Fruit fly (Drosophila melanogaster) whole organism, prepupa: ENCODE results near the gene CG42818.

Source experiments
- CG10631 ChIP-seq: fragments of 200-800 bp; sonication (Bioruptor generic); optimal IDR thresholded peaks from 2 replicates; lab custom pipeline; 2016; ENCODE audit warnings: missing biosample characterization, missing genetic modification characterization
- CG10669 ChIP-seq: fragments of 200-800 bp; sonication (Bioruptor generic); optimal IDR thresholded peaks from 3 replicates; lab custom pipeline; 2018; ENCODE audit warnings: missing biosample characterization, mild to moderate bottlenecking, missing genetic modification characterization, moderate library complexity
- CG11294 ChIP-seq: fragments of 200-800 bp; sonication (Bioruptor generic); IDR thresholded peaks from 2 replicates; pipeline ENCODE4 v1.3.6; 2022; ENCODE audit warnings: missing biosample characterization, missing genetic modification characterization
- CG11902 ChIP-seq: fragments of 200-800 bp; sonication (Bioruptor generic); optimal IDR thresholded peaks from 3 replicates; lab custom pipeline; 2016; ENCODE audit warnings: missing biosample characterization, missing genetic modification characterization
- CG15336 ChIP-seq: fragments of 200-800 bp; sonication (Bioruptor generic); IDR thresholded peaks from 2 replicates; pipeline ENCODE4 v1.3.6; 2022; ENCODE audit warnings: missing biosample characterization, missing genetic modification characterization
- CG1621 ChIP-seq: fragments of 200-800 bp; sonication (Bioruptor generic); optimal IDR thresholded peaks from 3 replicates; lab custom pipeline; 2018; ENCODE audit warnings: missing biosample characterization, mild to moderate bottlenecking, missing genetic modification characterization
- CG16779 ChIP-seq: fragments of 200-800 bp; sonication (Bioruptor generic); optimal IDR thresholded peaks from 3 replicates; lab custom pipeline; 2017; ENCODE audit warnings: missing biosample characterization, mild to moderate bottlenecking, missing genetic modification characterization
- CG3032 ChIP-seq: fragments of 200-800 bp; optimal IDR thresholded peaks from 2 replicates; lab custom pipeline; 2019; ENCODE audit warnings: missing biosample characterization, mild to moderate bottlenecking, missing genetic modification characterization, moderate library complexity
- CG31627 ChIP-seq: fragments of 200-800 bp; sonication (Bioruptor generic); optimal IDR thresholded peaks from 3 replicates; lab custom pipeline; 2016; ENCODE audit warnings: missing biosample characterization, missing genetic modification characterization
- CG32006 ChIP-seq: fragments of 200-800 bp; sonication (Bioruptor generic); optimal IDR thresholded peaks from 3 replicates; lab custom pipeline; 2017; ENCODE audit warnings: missing biosample characterization, mild to moderate bottlenecking, missing genetic modification characterization
- CG34406 ChIP-seq: fragments of 200-800 bp; sonication (Bioruptor generic); optimal IDR thresholded peaks from 3 replicates; lab custom pipeline; 2016; ENCODE audit warnings: missing biosample characterization, missing genetic modification characterization
- CG3919 ChIP-seq: fragments of 200-800 bp; sonication (Bioruptor generic); optimal IDR thresholded peaks from 3 replicates; lab custom pipeline; 2016; ENCODE audit warnings: missing biosample characterization, missing genetic modification characterization
- CG4318 ChIP-seq: fragments of 200-800 bp; sonication (Bioruptor generic); optimal IDR thresholded peaks from 3 replicates; lab custom pipeline; 2017; ENCODE audit warnings: missing biosample characterization, mild to moderate bottlenecking, missing genetic modification characterization
- CG6163 ChIP-seq: fragments of 200-800 bp; sonication (Bioruptor generic); IDR thresholded peaks from 3 replicates; pipeline ENCODE4 v1.3.6; 2022; ENCODE audit warnings: missing biosample characterization, missing genetic modification characterization
- CG6276 ChIP-seq: fragments of 200-800 bp; sonication (Bioruptor generic); optimal IDR thresholded peaks from 2 replicates; lab custom pipeline; 2017; ENCODE audit warnings: missing biosample characterization, mild to moderate bottlenecking, missing genetic modification characterization
- CG6792 ChIP-seq: fragments of 200-800 bp; sonication (Bioruptor generic); optimal IDR thresholded peaks from 3 replicates; lab custom pipeline; 2016; ENCODE audit warnings: missing biosample characterization, missing genetic modification characterization
- CG6808 ChIP-seq: fragments of 200-800 bp; sonication (Bioruptor generic); optimal IDR thresholded peaks from 3 replicates; lab custom pipeline; 2017; ENCODE audit warnings: missing biosample characterization, missing genetic modification characterization, mild to moderate bottlenecking, moderate library complexity, missing genetic modification reagents
- CG6854 ChIP-seq: fragments of 200-800 bp; sonication (Bioruptor generic); optimal IDR thresholded peaks from 2 replicates; lab custom pipeline; 2017; ENCODE audit warnings: missing biosample characterization, mild to moderate bottlenecking, missing genetic modification characterization
- CG7368 ChIP-seq: fragments of 200-800 bp; sonication (Bioruptor generic); optimal IDR thresholded peaks from 3 replicates; lab custom pipeline; 2016; ENCODE audit warnings: missing biosample characterization, missing genetic modification characterization
- CG8119 ChIP-seq: fragments of 200-800 bp; sonication (Bioruptor generic); IDR thresholded peaks from 3 replicates; pipeline ENCODE4 v1.3.6; 2022; ENCODE audit warnings: missing biosample characterization, missing genetic modification characterization
- CG8319 ChIP-seq: fragments of 200-800 bp; sonication (Bioruptor generic); optimal IDR thresholded peaks from 3 replicates; lab custom pipeline; 2016; ENCODE audit warnings: missing biosample characterization, missing genetic modification characterization
- CG8632 ChIP-seq: fragments of 200-800 bp; sonication (Bioruptor generic); optimal IDR thresholded peaks from 3 replicates; lab custom pipeline; 2016; ENCODE audit warnings: missing biosample characterization, missing genetic modification characterization
- CG9139 ChIP-seq: fragments of 200-800 bp; sonication (Bioruptor generic); optimal IDR thresholded peaks from 3 replicates; lab custom pipeline; 2017; ENCODE audit warnings: missing biosample characterization, mild to moderate bottlenecking, missing genetic modification characterization
- Eip75B ChIP-seq: fragments of 200-800 bp; sonication (Bioruptor generic); optimal IDR thresholded peaks from 3 replicates; lab custom pipeline; 2016; ENCODE audit warnings: missing biosample characterization, missing genetic modification characterization
- Eip78C ChIP-seq: fragments of 200-800 bp; sonication (Bioruptor generic); peaks from one replicate; lab custom pipeline; 2016; ENCODE audit warnings: missing biosample characterization, missing genetic modification characterization
- Eip93F ChIP-seq: fragments of 200-800 bp; sonication (Bioruptor generic); optimal IDR thresholded peaks from 2 replicates; lab custom pipeline; 2016; ENCODE audit warnings: missing biosample characterization, mild to moderate bottlenecking, missing genetic modification characterization
- Ets21C ChIP-seq: fragments of 200-800 bp; sonication (Bioruptor generic); optimal IDR thresholded peaks from 3 replicates; lab custom pipeline; 2016; ENCODE audit warnings: missing biosample characterization, missing genetic modification characterization
- Ets96B ChIP-seq: fragments of 200-800 bp; optimal IDR thresholded peaks from 2 replicates; lab custom pipeline; 2019; ENCODE audit warnings: missing biosample characterization, mild to moderate bottlenecking, missing genetic modification characterization, moderate library complexity
- Gug ChIP-seq: fragments of 200-800 bp; sonication (Bioruptor generic); IDR thresholded peaks from 2 replicates; pipeline ENCODE4 v1.3.6; 2022; ENCODE audit warnings: missing biosample characterization, missing genetic modification characterization
- Hr39 ChIP-seq: fragments of 200-800 bp; sonication (Bioruptor generic); optimal IDR thresholded peaks from 2 replicates; lab custom pipeline; 2016; ENCODE audit warnings: missing biosample characterization, missing genetic modification characterization
- Hr4 ChIP-seq: fragments of 200-800 bp; sonication (Bioruptor generic); optimal IDR thresholded peaks from 3 replicates; lab custom pipeline; 2016; ENCODE audit warnings: missing biosample characterization, missing genetic modification characterization
- Lpt ChIP-seq: fragments of 200-800 bp; sonication (Bioruptor generic); optimal IDR thresholded peaks from 3 replicates; lab custom pipeline; 2016; ENCODE audit warnings: missing biosample characterization, missing genetic modification characterization
- OdsH ChIP-seq: fragments of 200-800 bp; sonication (Bioruptor generic); optimal IDR thresholded peaks from 3 replicates; lab custom pipeline; 2016; ENCODE audit warnings: missing biosample characterization, missing genetic modification characterization
- Sox102F ChIP-seq: fragments of 200-800 bp; sonication (Bioruptor generic); optimal IDR thresholded peaks from 2 replicates; lab custom pipeline; 2016; ENCODE audit warnings: missing biosample characterization, mild to moderate bottlenecking, missing genetic modification characterization
- achi ChIP-seq: fragments of 200-800 bp; sonication (Bioruptor generic); optimal IDR thresholded peaks from 3 replicates; lab custom pipeline; 2016; ENCODE audit warnings: missing biosample characterization, missing genetic modification characterization
- acj6 ChIP-seq: fragments of 200-800 bp; sonication (Bioruptor generic); optimal IDR thresholded peaks from 3 replicates; lab custom pipeline; 2016; ENCODE audit warnings: missing biosample characterization, missing genetic modification characterization
- cyc ChIP-seq: fragments of 200-800 bp; sonication (Bioruptor generic); optimal IDR thresholded peaks from 3 replicates; lab custom pipeline; 2016; ENCODE audit warnings: missing biosample characterization, missing genetic modification characterization
- dac ChIP-seq: fragments of 200-800 bp; sonication (Bioruptor generic); optimal IDR thresholded peaks from 2 replicates; lab custom pipeline; 2017; ENCODE audit warnings: missing biosample characterization, mild to moderate bottlenecking, missing genetic modification characterization
- dsx ChIP-seq: fragments of 200-800 bp; optimal IDR thresholded peaks from 3 replicates; lab custom pipeline; 2019; ENCODE audit warnings: missing biosample characterization, mild to moderate bottlenecking, missing genetic modification characterization, moderate library complexity; ENCODE audit not compliant: poor library complexity, severe bottlenecking
- eg ChIP-seq: fragments of 200-800 bp; sonication (Bioruptor generic); IDR thresholded peaks from 3 replicates; pipeline ENCODE4 v1.3.6; 2022; ENCODE audit warnings: missing biosample characterization, missing genetic modification characterization
- esn ChIP-seq: fragments of 200-800 bp; sonication (Bioruptor generic); optimal IDR thresholded peaks from 2 replicates; lab custom pipeline; 2016; ENCODE audit warnings: missing biosample characterization, mild to moderate bottlenecking, missing genetic modification characterization, moderate library complexity
- fd59A ChIP-seq: fragments of 200-800 bp; sonication (Bioruptor generic); optimal IDR thresholded peaks from 2 replicates; lab custom pipeline; 2017; ENCODE audit warnings: missing biosample characterization, mild to moderate bottlenecking, missing genetic modification characterization, missing genetic modification reagents
- fd85E ChIP-seq: fragments of 200-800 bp; sonication (Bioruptor generic); optimal IDR thresholded peaks from 3 replicates; lab custom pipeline; 2016; ENCODE audit warnings: missing biosample characterization, missing genetic modification characterization
- lz ChIP-seq: fragments of 200-800 bp; sonication (Bioruptor generic); optimal IDR thresholded peaks from 3 replicates; lab custom pipeline; 2016; ENCODE audit warnings: missing biosample characterization, missing genetic modification characterization
- net ChIP-seq: fragments of 200-800 bp; sonication (Bioruptor generic); optimal IDR thresholded peaks from 3 replicates; lab custom pipeline; 2016; ENCODE audit warnings: missing biosample characterization, missing genetic modification characterization
- pdm3 ChIP-seq: fragments of 200-800 bp; sonication (Bioruptor generic); optimal IDR thresholded peaks from 3 replicates; lab custom pipeline; 2016; ENCODE audit warnings: missing biosample characterization, missing genetic modification characterization
- salr ChIP-seq, 2 experiments: fragments of 200-800 bp; sonication (Bioruptor generic); optimal IDR thresholded peaks; 3 replicates each; lab custom pipeline; 2016 to 2018; ENCODE audit warnings: missing biosample characterization in 2 of 2, missing genetic modification characterization in 2 of 2, mild to moderate bottlenecking in 1 of 2
- spab ChIP-seq: fragments of 200-800 bp; sonication (Bioruptor generic); optimal IDR thresholded peaks from 2 replicates; lab custom pipeline; 2017; ENCODE audit warnings: missing biosample characterization, mild to moderate bottlenecking, missing genetic modification characterization, missing genetic modification reagents
- ss ChIP-seq, 2 experiments: fragments of 200-800 bp; sonication (Bioruptor generic); optimal IDR thresholded peaks; 2 replicates in 1 of 2; 3 replicates in 1 of 2; lab custom pipeline; 2017 to 2018; ENCODE audit warnings: mild to moderate bottlenecking in 2 of 2, missing biosample characterization in 2 of 2, missing genetic modification characterization in 2 of 2, moderate library complexity in 1 of 2
- svp ChIP-seq: fragments of 200-800 bp; sonication (Bioruptor generic); peaks from one replicate; lab custom pipeline; 2016; ENCODE audit warnings: missing biosample characterization, missing genetic modification characterization
- topi ChIP-seq: fragments of 200-800 bp; sonication (Bioruptor generic); optimal IDR thresholded peaks from 3 replicates; lab custom pipeline; 2016; ENCODE audit warnings: missing biosample characterization, missing genetic modification characterization
- vri ChIP-seq: fragments of 200-800 bp; sonication (Bioruptor generic); optimal IDR thresholded peaks from 3 replicates; lab custom pipeline; 2016; ENCODE audit warnings: missing biosample characterization, mild to moderate bottlenecking, missing genetic modification characterization

CG42818 gene

dm6 chr2L:16279774-16280252, 38.1 kb downstream of the CG42818 start:
- TF ChIP-seq CG10669: peak; percentile 83
- peak; percentile 52 for TF ChIP-seq cyc (GFP tag; lab: Kevin White, UChicago)
- TF ChIP-seq CG10631 (GFP tag; lab: Kevin White, UChicago): peak; percentile 95
- peak; percentile 71 for TF ChIP-seq Hr39
- peak; percentile 94 for TF ChIP-seq Lpt (GFP tag; lab: Kevin White, UChicago)
- peak; percentile 52 for TF ChIP-seq CG31627 (GFP tag; lab: Kevin White, UChicago)
- peak; percentile 83 for TF ChIP-seq CG6808 (GFP tag; lab: Kevin White, UChicago)
- TF ChIP-seq topi (GFP tag; lab: Kevin White, UChicago): peak; percentile 73
- peak; percentile 94 for TF ChIP-seq CG8119 (GFP tag; lab: Robert Waterston, UW)
- TF ChIP-seq spab (GFP tag; lab: Kevin White, UChicago): peak; percentile 79
- TF ChIP-seq achi (GFP tag; lab: Kevin White, UChicago): peak; percentile 93
- peak; percentile 77 for TF ChIP-seq CG11294 (GFP tag; lab: Robert Waterston, UW)
- TF ChIP-seq CG9139 (GFP tag; lab: Kevin White, UChicago): peak; percentile 41
- peak; percentile 70 for TF ChIP-seq CG7368
- peak; percentile 99 for TF ChIP-seq CG32006 (GFP tag; lab: Kevin White, UChicago)
- TF ChIP-seq Sox102F (GFP tag; lab: Kevin White, UChicago): peak; percentile 63
- TF ChIP-seq lz (GFP tag; lab: Kevin White, UChicago): peak; percentile 79
- peak; percentile 60 for TF ChIP-seq CG8319 (GFP tag; lab: Kevin White, UChicago)
- TF ChIP-seq CG16779 (tag; lab: Kevin White, UChicago): peak; percentile 80
- peak; percentile 72 for TF ChIP-seq CG6163 (GFP tag; lab: Robert Waterston, UW)
- TF ChIP-seq eg (GFP tag; lab: Robert Waterston, UW): peak; percentile 82
- TF ChIP-seq CG15336 (GFP tag; lab: Robert Waterston, UW): peak; percentile 94
- TF ChIP-seq CG4318 (GFP tag; lab: Kevin White, UChicago): peak; percentile 96
- TF ChIP-seq dsx (GFP tag; lab: Kevin White, UChicago): peak; percentile 81
- TF ChIP-seq Ets96B (tag; lab: Kevin White, UChicago): peak; percentile 90
- TF ChIP-seq ss (GFP tag; optimal IDR thresholded peaks at IDR 0.05; lab: Kevin White, UChicago): peak; percentile 71 to 74
- peak; percentile 91 for TF ChIP-seq acj6
- peak; percentile 86 for TF ChIP-seq CG3032 (tag; lab: Kevin White, UChicago)
- TF ChIP-seq esn (GFP tag; lab: Kevin White, UChicago): peak; percentile 75
- peak; percentile 98 for TF ChIP-seq Hr4 (GFP tag; lab: Kevin White, UChicago)
- TF ChIP-seq CG34406 (GFP tag; lab: Kevin White, UChicago): peak; percentile 78
- peak; percentile 93 for TF ChIP-seq dac (GFP tag; lab: Kevin White, UChicago)
- peak; percentile 76 for TF ChIP-seq CG6792
- TF ChIP-seq pdm3 (GFP tag; lab: Kevin White, UChicago): peak; percentile 93
- TF ChIP-seq CG11902 (GFP tag; lab: Kevin White, UChicago): peak; percentile 55
- TF ChIP-seq Eip93F (GFP tag; lab: Kevin White, UChicago): no peak
- peak; percentile 72 to 98 for TF ChIP-seq salr (GFP tag; optimal IDR thresholded peaks at IDR 0.05; lab: Kevin White, UChicago)
- peak; percentile 92 for TF ChIP-seq CG6276 (GFP tag; lab: Kevin White, UChicago)
- TF ChIP-seq OdsH (GFP tag; lab: Kevin White, UChicago): peak; percentile 93
- peak; percentile 40 for TF ChIP-seq vri (GFP tag; lab: Kevin White, UChicago)
- TF ChIP-seq Eip78C (GFP tag; lab: Kevin White, UChicago): peak; percentile 97
- TF ChIP-seq net (GFP tag; lab: Kevin White, UChicago): peak; percentile 95
- TF ChIP-seq svp: peak; percentile 79
- peak; percentile 35 for TF ChIP-seq CG6854 (GFP tag; lab: Kevin White, UChicago)
- peak; percentile 89 for TF ChIP-seq CG3919 (GFP tag; lab: Kevin White, UChicago)
- TF ChIP-seq Ets21C (GFP tag; lab: Kevin White, UChicago): peak; percentile 42
- TF ChIP-seq Gug: peak; percentile 84
- peak; percentile 76 for TF ChIP-seq CG1621 (tag; lab: Kevin White, UChicago)
- TF ChIP-seq Eip75B (GFP tag; lab: Kevin White, UChicago): peak; percentile 89
- peak; percentile 79 for TF ChIP-seq CG8632 (GFP tag; lab: Kevin White, UChicago)
- TF ChIP-seq fd59A (GFP tag; lab: Kevin White, UChicago): peak; percentile 89
- TF ChIP-seq fd85E: no peak
